Worm (Caenorhabditis elegans) whole organism, L4 larva: Measurements from ENCODE around the gene twk-3.

Source experiments
- ceh-28 ChIP-seq: fragments of 150-350 bp; optimal IDR thresholded peaks from 2 replicates; lab custom pipeline; 2014; ENCODE audit warnings: missing biosample characterization, missing genetic modification reagents, missing genetic modification characterization
- ceh-62 ChIP-seq: sonication (generic microtip); optimal IDR thresholded peaks from 2 replicates; lab custom pipeline; 2017; ENCODE audit warnings: missing biosample characterization, missing genetic modification characterization
- lin-29 ChIP-seq: fragments of 200-800 bp; sonication (Bioruptor generic); IDR thresholded peaks from 2 replicates; pipeline ENCODE4 v1.3.6; 2022; ENCODE audit warnings: missing genetic modification reagents, missing genetic modification characterization, missing compliant biosample characterization
- lsy-2 ChIP-seq, 2 experiments: fragments of 150-350 bp in 1 of 2; sonication (generic microtip) in 1 of 2; optimal IDR thresholded peaks; 2 replicates each; lab custom pipeline; 2014 to 2017; ENCODE audit warnings: missing biosample characterization in 2 of 2, missing genetic modification characterization in 2 of 2
- mep-1 ChIP-seq: fragments of 150-350 bp; sonication (generic microtip); optimal IDR thresholded peaks from 3 replicates; lab custom pipeline; 2014; ENCODE audit warnings: missing biosample characterization, missing genetic modification characterization
- nhr-25 ChIP-seq: sonication (generic microtip); optimal IDR thresholded peaks from 2 replicates; lab custom pipeline; 2017; ENCODE audit warnings: missing genetic modification characterization, mild to moderate bottlenecking, missing compliant biosample characterization, antibody characterized with exemption, moderate library complexity, borderline replicate concordance; ENCODE audit not compliant: insufficient read depth
- pha-4 ChIP-seq, 2 experiments: fragments of 150-350 bp in 1 of 2; fragments of 200-800 bp in 1 of 2; sonication (Bioruptor generic) in 1 of 2; IDR thresholded peaks in 1 of 2; optimal IDR thresholded peaks in 1 of 2; 2 replicates each; pipeline versions ENCODE4 v1.3.6 to Lab custom; 2014 to 2022; ENCODE audit warnings: missing genetic modification characterization in 2 of 2, missing genetic modification reagents in 2 of 2, missing biosample characterization in 1 of 2, missing compliant biosample characterization in 1 of 2
- saeg-2 ChIP-seq: fragments of 200-800 bp; sonication (Bioruptor generic); IDR thresholded peaks from 2 replicates; pipeline ENCODE4 v1.3.6; 2022; ENCODE audit warnings: missing genetic modification reagents, missing genetic modification characterization, missing compliant biosample characterization
- unc-39 ChIP-seq: sonication (generic microtip); optimal IDR thresholded peaks from 2 replicates; lab custom pipeline; 2017; ENCODE audit warnings: missing biosample characterization, missing genetic modification characterization
- unc-62 ChIP-seq, 3 experiments: fragments of 150-350 bp in 1 of 3; sonication (generic microtip); optimal IDR thresholded peaks in 2 of 3; peaks in 1 of 3; 1 replicate in 1 of 3; 2 replicates in 2 of 3; lab custom pipeline; 2014 to 2017; ENCODE audit warnings: missing biosample characterization in 3 of 3, missing genetic modification characterization in 3 of 3, missing genetic modification reagents in 3 of 3, missing genotype in 1 of 3
- zag-1 ChIP-seq: fragments of 150-350 bp; optimal IDR thresholded peaks from 2 replicates; lab custom pipeline; 2014; ENCODE audit warnings: missing biosample characterization, missing genetic modification characterization

- TF ChIP-seq ceh-28 (tag; lab: Kevin White, UChicago) (no peak), saeg-2 (GFP tag; lab: Robert Waterston, UW) (no peak), pha-4 (GFP tag; IDR thresholded peaks at IDR 0.05; lab: Robert Waterston, UW) (no peak), pha-4 (tag; optimal IDR thresholded peaks at IDR 0.05; lab: Kevin White, UChicago) (no peak), nhr-25 (tag; lab: Kevin White, UChicago) (no peak), ceh-62 (no peak), lsy-2 (tag; optimal IDR thresholded peaks at IDR 0.05; lab: Kevin White, UChicago) (no peak), lin-29 (GFP tag; lab: Robert Waterston, UW) (no peak), unc-39 (no peak), zag-1 (tag; lab: Kevin White, UChicago) (no peak), mep-1 (tag; lab: Kevin White, UChicago) (no peak), unc-62 (GFP tag; optimal IDR thresholded peaks at IDR 0.05 in 1 of 2; lab: Kevin White, UChicago) (no peak), unc-62 (tag; optimal IDR thresholded peaks at IDR 0.05; lab: Kevin White, UChicago) (no peak)
Measured at ce11 chrII:8190455-8190854, 22.1 kb downstream of the twk-3 start, which contains the start of gene T05C12.8.
